Worm (Caenorhabditis elegans): ENCODE data around the gene T11G6.3.

DNA sequence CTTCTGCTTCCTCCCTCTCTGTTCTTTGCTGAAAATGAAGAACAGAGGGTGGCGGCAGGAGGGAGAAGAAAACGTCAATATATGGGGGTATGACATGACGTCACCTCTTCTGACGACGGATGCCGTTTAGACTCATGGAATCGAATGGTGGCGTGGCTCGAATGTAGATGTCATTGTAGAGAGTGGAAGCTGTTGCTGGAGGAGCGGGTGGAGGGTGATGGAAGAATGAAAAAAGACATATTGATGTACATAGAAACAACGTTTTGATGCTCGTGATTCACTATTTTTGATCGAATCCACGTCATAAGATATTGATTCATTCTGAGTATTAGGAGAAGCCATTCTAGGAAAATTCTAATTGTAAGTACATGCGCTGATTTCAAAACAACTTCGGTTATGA, 36.0 kb downstream of the T11G6.3 start:
- TF ChIP-seq odd-2 (tag; optimal IDR thresholded peaks at IDR 0.05): no peak
- no peak for TF ChIP-seq pqm-1 (tag; optimal IDR thresholded peaks at IDR 0.05)
- TF ChIP-seq pha-2 (tag; optimal IDR thresholded peaks at IDR 0.05): no peak
- TF ChIP-seq tbx-2 (tag; optimal IDR thresholded peaks at IDR 0.05): no peak
- TF ChIP-seq hlh-8 (tag; optimal IDR thresholded peaks at IDR 0.05): no peak
- no peak for TF ChIP-seq fkh-10 (GFP tag; optimal IDR thresholded peaks at IDR 0.05)
- no peak for TF ChIP-seq ttx-3 (tag; optimal IDR thresholded peaks at IDR 0.05)

All from whole organism, late embryonic.